Fruit fly (Drosophila melanogaster) whole organism, embryonic: ENCODE results near the gene CG8851.
A peak's percentile ranks its signal among the peaks of the same experiment; 100 is the strongest.

Source experiments
- C15 ChIP-seq: fragments of 200-800 bp; sonication (Bioruptor generic); IDR thresholded peaks from 3 replicates; pipeline ENCODE4 v1.3.6; 2022; ENCODE audit warnings: missing biosample characterization, missing genetic modification characterization
- CG10267 ChIP-seq: fragments of 200-800 bp; sonication (Bioruptor generic); optimal IDR thresholded peaks from 2 replicates; lab custom pipeline; 2018; ENCODE audit warnings: missing biosample characterization, mild to moderate bottlenecking, missing genetic modification characterization, moderate library complexity
- CG10321 ChIP-seq: fragments of 200-800 bp; sonication (Bioruptor generic); IDR thresholded peaks from 2 replicates; pipeline ENCODE4 v1.3.6; 2022; ENCODE audit warnings: missing biosample characterization, missing genetic modification characterization
- CG11456 ChIP-seq: fragments of 200-800 bp; sonication (Bioruptor generic); IDR thresholded peaks from 3 replicates; pipeline ENCODE4 v1.3.6; 2022; ENCODE audit warnings: missing biosample characterization, missing genetic modification characterization
- CG12104 ChIP-seq: fragments of 200-800 bp; sonication (Bioruptor generic); optimal IDR thresholded peaks from 3 replicates; lab custom pipeline; 2016; ENCODE audit warnings: missing biosample characterization, missing genetic modification characterization
- CG12769 ChIP-seq: fragments of 200-800 bp; sonication (Bioruptor generic); optimal IDR thresholded peaks from 2 replicates; lab custom pipeline; 2019; ENCODE audit warnings: missing biosample characterization, mild to moderate bottlenecking, missing genetic modification characterization, moderate library complexity
- CG15696 ChIP-seq: fragments of 200-800 bp; sonication (Bioruptor generic); optimal IDR thresholded peaks from 2 replicates; lab custom pipeline; 2019; ENCODE audit warnings: missing biosample characterization, mild to moderate bottlenecking, missing genetic modification characterization, moderate library complexity
- CG16863 ChIP-seq: fragments of 200-800 bp; sonication (Bioruptor generic); optimal IDR thresholded peaks from 3 replicates; lab custom pipeline; 2016; ENCODE audit warnings: missing biosample characterization, missing genetic modification characterization
- CG17359 ChIP-seq: fragments of 200-800 bp; sonication (Bioruptor generic); optimal IDR thresholded peaks from 3 replicates; lab custom pipeline; 2018; ENCODE audit warnings: missing biosample characterization, mild to moderate bottlenecking, missing genetic modification characterization, moderate library complexity
- CG2129 ChIP-seq: fragments of 200-800 bp; sonication (Bioruptor generic); IDR thresholded peaks from 2 replicates; pipeline ENCODE4 v1.3.6; 2022; ENCODE audit warnings: missing biosample characterization, missing genetic modification characterization; ENCODE audit not compliant: partially characterized antibody
- CG2202 ChIP-seq: fragments of 200-800 bp; sonication (Bioruptor generic); optimal IDR thresholded peaks from 2 replicates; lab custom pipeline; 2018; ENCODE audit warnings: missing biosample characterization, mild to moderate bottlenecking, missing genetic modification characterization
- CG33557 ChIP-seq: fragments of 200-800 bp; sonication (Bioruptor generic); optimal IDR thresholded peaks from 2 replicates; lab custom pipeline; 2019; ENCODE audit warnings: missing biosample characterization, mild to moderate bottlenecking, missing genetic modification characterization, moderate library complexity
- CG5180 ChIP-seq: fragments of 200-800 bp; sonication (Bioruptor generic); optimal IDR thresholded peaks from 3 replicates; lab custom pipeline; 2017; ENCODE audit warnings: missing biosample characterization, missing genetic modification characterization, mild to moderate bottlenecking, moderate library complexity, missing genetic modification reagents
- CG6254 ChIP-seq: fragments of 200-800 bp; sonication (Bioruptor generic); optimal IDR thresholded peaks from 3 replicates; lab custom pipeline; 2017; ENCODE audit warnings: mild to moderate bottlenecking, missing biosample characterization, missing genetic modification reagents, missing genetic modification characterization
- CG6654 ChIP-seq: fragments of 200-800 bp; sonication (Bioruptor generic); optimal IDR thresholded peaks from 2 replicates; lab custom pipeline; 2017; ENCODE audit warnings: missing biosample characterization, mild to moderate bottlenecking, missing genetic modification characterization
- CG7928 ChIP-seq: fragments of 200-800 bp; sonication (Bioruptor generic); optimal IDR thresholded peaks from 2 replicates; lab custom pipeline; 2017; ENCODE audit warnings: missing biosample characterization, mild to moderate bottlenecking, missing genetic modification characterization
- CrebB ChIP-seq: fragments of 200-800 bp; sonication (Bioruptor generic); optimal IDR thresholded peaks from 3 replicates; lab custom pipeline; 2018; ENCODE audit warnings: missing biosample characterization, mild to moderate bottlenecking, missing genetic modification characterization
- D ChIP-seq, 2 experiments: fragments of 200-800 bp in 1 of 2; fragments of >200 bp in 1 of 2; sonication (Bioruptor generic) in 1 of 2; optimal IDR thresholded peaks; 2 replicates in 1 of 2; 3 replicates in 1 of 2; lab custom pipeline; 2017; ENCODE audit warnings: mild to moderate bottlenecking in 1 of 2, missing biosample characterization in 1 of 2, missing genetic modification characterization in 1 of 2, missing genetic modification reagents in 1 of 2
- E2f1 ChIP-seq: fragments of 200-800 bp; sonication (Bioruptor generic); IDR thresholded peaks from 2 replicates; pipeline ENCODE4 v1.3.6; 2022; ENCODE audit warnings: missing biosample characterization, missing genetic modification characterization
- E2f2 ChIP-seq: fragments of 200-800 bp; sonication (Bioruptor generic); IDR thresholded peaks from 2 replicates; pipeline ENCODE4 v1.3.6; 2022; ENCODE audit warnings: missing biosample characterization, missing genetic modification characterization
- H2.0 ChIP-seq: fragments of 200-800 bp; sonication (Bioruptor generic); IDR thresholded peaks from 2 replicates; pipeline ENCODE4 v1.3.6; 2022; ENCODE audit warnings: missing biosample characterization, missing genetic modification characterization
- Lim3 ChIP-seq: fragments of 200-800 bp; sonication (Bioruptor generic); IDR thresholded peaks from 2 replicates; pipeline ENCODE4 v1.3.6; 2022; ENCODE audit warnings: missing biosample characterization, missing genetic modification characterization
- MBD-R2 ChIP-seq: fragments of 200-800 bp; sonication (Bioruptor generic); IDR thresholded peaks from 2 replicates; pipeline ENCODE4 v1.3.6; 2022; ENCODE audit warnings: missing biosample characterization, missing genetic modification characterization
- Myb ChIP-seq: fragments of 200-800 bp; sonication (Bioruptor generic); optimal IDR thresholded peaks from 2 replicates; lab custom pipeline; 2016; ENCODE audit warnings: missing biosample characterization, missing genetic modification characterization
- Nf-YA ChIP-seq: fragments of 200-800 bp; sonication (Bioruptor generic); IDR thresholded peaks from 2 replicates; pipeline ENCODE4 v1.3.6; 2022; ENCODE audit warnings: missing biosample characterization, missing genetic modification characterization
- Oaz ChIP-seq: fragments of 200-800 bp; sonication (Bioruptor generic); IDR thresholded peaks from 2 replicates; pipeline ENCODE4 v1.3.6; 2022; ENCODE audit warnings: missing biosample characterization, missing genetic modification characterization
- Ravus ChIP-seq: fragments of 200-800 bp; sonication (Bioruptor generic); IDR thresholded peaks from 2 replicates; pipeline ENCODE4 v1.3.6; 2022; ENCODE audit warnings: missing biosample characterization, missing genetic modification characterization
- Rfx ChIP-seq: fragments of 200-800 bp; sonication (Bioruptor generic); IDR thresholded peaks from 2 replicates; pipeline ENCODE4 v1.3.6; 2022; ENCODE audit warnings: missing biosample characterization, missing genetic modification characterization
- Taf1 ChIP-seq: fragments of 200-800 bp; sonication (Bioruptor generic); IDR thresholded peaks from 2 replicates; pipeline ENCODE4 v1.3.6; 2022; ENCODE audit warnings: missing biosample characterization, missing genetic modification characterization
- Vsx1 ChIP-seq: fragments of 200-800 bp; sonication (Bioruptor generic); optimal IDR thresholded peaks from 2 replicates; lab custom pipeline; 2017; ENCODE audit warnings: missing biosample characterization, mild to moderate bottlenecking, missing genetic modification characterization, missing genetic modification reagents
- ap ChIP-seq: fragments of 200-800 bp; sonication (Bioruptor generic); IDR thresholded peaks from 2 replicates; pipeline ENCODE4 v1.3.6; 2022; ENCODE audit warnings: missing biosample characterization, missing genetic modification characterization
- cad ChIP-seq: fragments of >200 bp; optimal IDR thresholded peaks from 2 replicates; lab custom pipeline; 2017; ENCODE audit warnings: missing biosample characterization, missing genetic modification characterization
- da ChIP-seq: fragments of 200-800 bp; sonication (Bioruptor generic); optimal IDR thresholded peaks from 2 replicates; lab custom pipeline; 2016; ENCODE audit warnings: missing biosample characterization, missing genetic modification characterization
- dm ChIP-seq: fragments of 200-800 bp; sonication (Bioruptor generic); optimal IDR thresholded peaks from 3 replicates; lab custom pipeline; 2016; ENCODE audit warnings: missing biosample characterization, missing genetic modification characterization
- dmrt11E ChIP-seq: fragments of 200-800 bp; sonication (Bioruptor generic); optimal IDR thresholded peaks from 3 replicates; lab custom pipeline; 2018; ENCODE audit warnings: missing biosample characterization, mild to moderate bottlenecking, missing genetic modification characterization, moderate library complexity
- eve ChIP-seq, 2 experiments: fragments of >200 bp; optimal IDR thresholded peaks; 2 replicates each; lab custom pipeline; 2017; ENCODE audit warnings: missing biosample characterization in 2 of 2, missing genetic modification characterization in 2 of 2
- exex ChIP-seq: fragments of 200-800 bp; sonication (Bioruptor generic); optimal IDR thresholded peaks from 4 replicates; lab custom pipeline; 2018; ENCODE audit warnings: missing biosample characterization, mild to moderate bottlenecking, missing genetic modification characterization, moderate library complexity
- gcm ChIP-seq: fragments of 200-800 bp; sonication (Bioruptor generic); optimal IDR thresholded peaks from 2 replicates; lab custom pipeline; 2019; ENCODE audit warnings: missing biosample characterization, mild to moderate bottlenecking, missing genetic modification characterization, moderate library complexity
- gfzf ChIP-seq: fragments of 200-800 bp; sonication (Bioruptor generic); optimal IDR thresholded peaks from 2 replicates; lab custom pipeline; 2016; ENCODE audit warnings: missing biosample characterization, mild to moderate bottlenecking, missing genetic modification characterization, moderate library complexity
- jigr1 ChIP-seq: fragments of 200-800 bp; sonication (Bioruptor generic); IDR thresholded peaks from 3 replicates; pipeline ENCODE4 v1.3.6; 2022; ENCODE audit warnings: missing biosample characterization, missing genetic modification characterization
- mirr ChIP-seq: fragments of 200-800 bp; sonication (Bioruptor generic); optimal IDR thresholded peaks from 3 replicates; lab custom pipeline; 2018; ENCODE audit warnings: missing biosample characterization, mild to moderate bottlenecking, missing genetic modification characterization
- mld ChIP-seq: fragments of 200-800 bp; sonication (Bioruptor generic); IDR thresholded peaks from 3 replicates; pipeline ENCODE4 v1.3.6; 2022; ENCODE audit warnings: missing biosample characterization, missing genetic modification characterization; ENCODE audit not compliant: partially characterized antibody
- phol ChIP-seq: fragments of 200-800 bp; sonication (Bioruptor generic); optimal IDR thresholded peaks from 3 replicates; lab custom pipeline; 2018; ENCODE audit warnings: missing biosample characterization, mild to moderate bottlenecking, missing genetic modification characterization, moderate library complexity
- pzg ChIP-seq: fragments of 200-800 bp; sonication (Bioruptor generic); optimal IDR thresholded peaks from 3 replicates; lab custom pipeline; 2018; ENCODE audit warnings: missing biosample characterization, mild to moderate bottlenecking, missing genetic modification characterization, moderate library complexity
- row ChIP-seq: fragments of 200-800 bp; sonication (Bioruptor generic); IDR thresholded peaks from 3 replicates; pipeline ENCODE4 v1.3.6; 2022; ENCODE audit warnings: missing biosample characterization, missing genetic modification characterization
- schlank ChIP-seq: fragments of 200-800 bp; sonication (Bioruptor generic); optimal IDR thresholded peaks from 2 replicates; lab custom pipeline; 2018; ENCODE audit warnings: missing biosample characterization, mild to moderate bottlenecking, missing genetic modification characterization
- seq ChIP-seq: fragments of 200-800 bp; sonication (Bioruptor generic); IDR thresholded peaks from 2 replicates; pipeline ENCODE4 v1.3.6; 2022; ENCODE audit warnings: missing biosample characterization, missing genetic modification characterization
- sob ChIP-seq: fragments of 200-800 bp; sonication (Bioruptor generic); IDR thresholded peaks from 2 replicates; pipeline ENCODE4 v1.3.6; 2022; ENCODE audit warnings: missing biosample characterization, missing genetic modification characterization
- sug ChIP-seq: fragments of 200-800 bp; optimal IDR thresholded peaks from 2 replicates; lab custom pipeline; 2019; ENCODE audit warnings: missing biosample characterization, mild to moderate bottlenecking, missing genetic modification characterization, moderate library complexity
- vfl ChIP-seq: fragments of 200-800 bp; sonication (Bioruptor generic); optimal IDR thresholded peaks from 2 replicates; lab custom pipeline; 2016; ENCODE audit warnings: missing biosample characterization, missing genetic modification characterization
- z ChIP-seq: fragments of 200-800 bp; sonication (Bioruptor generic); IDR thresholded peaks from 3 replicates; pipeline ENCODE4 v1.3.6; 2022; ENCODE audit warnings: missing biosample characterization, missing genetic modification characterization

CG8851 gene

dm6 chr2L:3514569-3515191 is 4.8 kb upstream of the CG8851 start, which contains the start of the genes LeuRS and CG17593 (continued):
- TF ChIP-seq D (optimal IDR thresholded peaks at IDR 0.05; lab: Kevin White, UChicago) = no peak
- no peak for TF ChIP-seq D (GFP tag; optimal IDR thresholded peaks at IDR 0.05; lab: Kevin White, UChicago)
- no peak for TF ChIP-seq CG33557 (GFP tag; lab: Kevin White, UChicago)
- TF ChIP-seq CG11456 = no peak
- TF ChIP-seq E2f2 (GFP tag; lab: Robert Waterston, UW) = peak; percentile 46; the same call in 1 of the 2 replicates
- peak; percentile 38; the same call in 2 of the 3 replicates for TF ChIP-seq row (GFP tag; lab: Robert Waterston, UW)
- peak; percentile 40 for TF ChIP-seq pzg (GFP tag; lab: Kevin White, UChicago)
- no peak for TF ChIP-seq gcm
- no peak for TF ChIP-seq CG16863 (GFP tag; lab: Kevin White, UChicago)
- TF ChIP-seq CG2202 = no peak
- TF ChIP-seq mld (GFP tag; lab: Robert Waterston, UW) = no peak
- TF ChIP-seq CG17359 = no peak
- no peak for TF ChIP-seq dmrt11E (tag; lab: Kevin White, UChicago)
- no peak for TF ChIP-seq CG15696 (tag; lab: Kevin White, UChicago)
- TF ChIP-seq CG7928 (GFP tag; lab: Kevin White, UChicago) = no peak
- TF ChIP-seq mirr = no peak
- TF ChIP-seq exex = peak; percentile 20
- TF ChIP-seq da (GFP tag; lab: Kevin White, UChicago) = no peak
- TF ChIP-seq Vsx1 (GFP tag; lab: Kevin White, UChicago) = no peak
- TF ChIP-seq eve (GFP tag; optimal IDR thresholded peaks at IDR 0.05; lab: Kevin White, UChicago) = no peak
- no peak for TF ChIP-seq cad
- TF ChIP-seq Myb (GFP tag; lab: Kevin White, UChicago) = no peak
- TF ChIP-seq CG6654 = no peak
- TF ChIP-seq CrebB (tag; lab: Kevin White, UChicago) = no peak
- no peak for TF ChIP-seq H2.0 (GFP tag; lab: Robert Waterston, UW)
- no peak for TF ChIP-seq CG10321 (GFP tag; lab: Robert Waterston, UW)
- TF ChIP-seq Taf1 (GFP tag; lab: Robert Waterston, UW) = no peak
- TF ChIP-seq Oaz = no peak
- no peak for TF ChIP-seq CG5180 (GFP tag; lab: Kevin White, UChicago)
- peak; percentile 20 for TF ChIP-seq CG6254 (GFP tag; lab: Kevin White, UChicago)
- TF ChIP-seq gfzf (GFP tag; lab: Kevin White, UChicago) = peak; percentile 70
- TF ChIP-seq E2f1 (GFP tag; lab: Robert Waterston, UW) = no peak
- TF ChIP-seq sob (GFP tag; lab: Robert Waterston, UW) = no peak
- TF ChIP-seq schlank (tag; lab: Kevin White, UChicago) = no peak
- TF ChIP-seq CG2129 = no peak
- TF ChIP-seq Lim3 = no peak
- TF ChIP-seq jigr1 (GFP tag; lab: Robert Waterston, UW) = no peak
- no peak for TF ChIP-seq ap
- no peak for TF ChIP-seq vfl
- TF ChIP-seq dm (GFP tag; lab: Kevin White, UChicago) = peak; percentile 39
- no peak for TF ChIP-seq CG12104 (GFP tag; lab: Kevin White, UChicago)
- TF ChIP-seq Nf-YA (GFP tag; lab: Robert Waterston, UW) = no peak
- no peak for TF ChIP-seq Ravus
- no peak for TF ChIP-seq C15 (GFP tag; lab: Robert Waterston, UW)
- TF ChIP-seq z (GFP tag; lab: Robert Waterston, UW) = no peak
- TF ChIP-seq CG10267 (tag; lab: Kevin White, UChicago) = peak; percentile 60
- no peak for TF ChIP-seq CG12769
- peak; percentile 37 for TF ChIP-seq phol (tag; lab: Kevin White, UChicago)
- TF ChIP-seq MBD-R2 (GFP tag; lab: Robert Waterston, UW) = peak; percentile 61
- no peak for TF ChIP-seq sug (tag; lab: Kevin White, UChicago)
- no peak for TF ChIP-seq Rfx (GFP tag; lab: Robert Waterston, UW)
- TF ChIP-seq seq = no peak
